Fruit fly (Drosophila melanogaster) whole organism, prepupa: ENCODE results near the gene CG42523.

Source experiments
- Blimp-1 ChIP-seq: fragments of 200-800 bp; sonication (Bioruptor generic); optimal IDR thresholded peaks from 3 replicates; lab custom pipeline; 2017; ENCODE audit warnings: missing biosample characterization, missing genetic modification characterization, mild to moderate bottlenecking, moderate library complexity, missing genetic modification reagents
- CG10669 ChIP-seq: fragments of 200-800 bp; sonication (Bioruptor generic); optimal IDR thresholded peaks from 3 replicates; lab custom pipeline; 2018; ENCODE audit warnings: missing biosample characterization, mild to moderate bottlenecking, missing genetic modification characterization, moderate library complexity
- CG11294 ChIP-seq: fragments of 200-800 bp; sonication (Bioruptor generic); IDR thresholded peaks from 2 replicates; pipeline ENCODE4 v1.3.6; 2022; ENCODE audit warnings: missing biosample characterization, missing genetic modification characterization
- CG11902 ChIP-seq: fragments of 200-800 bp; sonication (Bioruptor generic); optimal IDR thresholded peaks from 3 replicates; lab custom pipeline; 2016; ENCODE audit warnings: missing biosample characterization, missing genetic modification characterization
- CG15336 ChIP-seq: fragments of 200-800 bp; sonication (Bioruptor generic); IDR thresholded peaks from 2 replicates; pipeline ENCODE4 v1.3.6; 2022; ENCODE audit warnings: missing biosample characterization, missing genetic modification characterization
- CG1621 ChIP-seq: fragments of 200-800 bp; sonication (Bioruptor generic); optimal IDR thresholded peaks from 3 replicates; lab custom pipeline; 2018; ENCODE audit warnings: missing biosample characterization, mild to moderate bottlenecking, missing genetic modification characterization
- CG3032 ChIP-seq: fragments of 200-800 bp; optimal IDR thresholded peaks from 2 replicates; lab custom pipeline; 2019; ENCODE audit warnings: missing biosample characterization, mild to moderate bottlenecking, missing genetic modification characterization, moderate library complexity
- CG34406 ChIP-seq: fragments of 200-800 bp; sonication (Bioruptor generic); optimal IDR thresholded peaks from 3 replicates; lab custom pipeline; 2016; ENCODE audit warnings: missing biosample characterization, missing genetic modification characterization
- CG3919 ChIP-seq: fragments of 200-800 bp; sonication (Bioruptor generic); optimal IDR thresholded peaks from 3 replicates; lab custom pipeline; 2016; ENCODE audit warnings: missing biosample characterization, missing genetic modification characterization
- CG6163 ChIP-seq: fragments of 200-800 bp; sonication (Bioruptor generic); IDR thresholded peaks from 3 replicates; pipeline ENCODE4 v1.3.6; 2022; ENCODE audit warnings: missing biosample characterization, missing genetic modification characterization
- CG6854 ChIP-seq: fragments of 200-800 bp; sonication (Bioruptor generic); optimal IDR thresholded peaks from 2 replicates; lab custom pipeline; 2017; ENCODE audit warnings: missing biosample characterization, mild to moderate bottlenecking, missing genetic modification characterization
- CG8119 ChIP-seq: fragments of 200-800 bp; sonication (Bioruptor generic); IDR thresholded peaks from 3 replicates; pipeline ENCODE4 v1.3.6; 2022; ENCODE audit warnings: missing biosample characterization, missing genetic modification characterization
- Eip75B ChIP-seq: fragments of 200-800 bp; sonication (Bioruptor generic); optimal IDR thresholded peaks from 3 replicates; lab custom pipeline; 2016; ENCODE audit warnings: missing biosample characterization, missing genetic modification characterization
- Eip78C ChIP-seq: fragments of 200-800 bp; sonication (Bioruptor generic); peaks from one replicate; lab custom pipeline; 2016; ENCODE audit warnings: missing biosample characterization, missing genetic modification characterization
- Eip93F ChIP-seq: fragments of 200-800 bp; sonication (Bioruptor generic); optimal IDR thresholded peaks from 2 replicates; lab custom pipeline; 2016; ENCODE audit warnings: missing biosample characterization, mild to moderate bottlenecking, missing genetic modification characterization
- Ets96B ChIP-seq: fragments of 200-800 bp; optimal IDR thresholded peaks from 2 replicates; lab custom pipeline; 2019; ENCODE audit warnings: missing biosample characterization, mild to moderate bottlenecking, missing genetic modification characterization, moderate library complexity
- Gug ChIP-seq: fragments of 200-800 bp; sonication (Bioruptor generic); IDR thresholded peaks from 2 replicates; pipeline ENCODE4 v1.3.6; 2022; ENCODE audit warnings: missing biosample characterization, missing genetic modification characterization
- Hr39 ChIP-seq: fragments of 200-800 bp; sonication (Bioruptor generic); optimal IDR thresholded peaks from 2 replicates; lab custom pipeline; 2016; ENCODE audit warnings: missing biosample characterization, missing genetic modification characterization
- Hr4 ChIP-seq: fragments of 200-800 bp; sonication (Bioruptor generic); optimal IDR thresholded peaks from 3 replicates; lab custom pipeline; 2016; ENCODE audit warnings: missing biosample characterization, missing genetic modification characterization
- Lpt ChIP-seq: fragments of 200-800 bp; sonication (Bioruptor generic); optimal IDR thresholded peaks from 3 replicates; lab custom pipeline; 2016; ENCODE audit warnings: missing biosample characterization, missing genetic modification characterization
- Met ChIP-seq: fragments of 200-800 bp; sonication (Bioruptor generic); optimal IDR thresholded peaks from 3 replicates; lab custom pipeline; 2016; ENCODE audit warnings: missing biosample characterization, missing genetic modification characterization
- OdsH ChIP-seq: fragments of 200-800 bp; sonication (Bioruptor generic); optimal IDR thresholded peaks from 3 replicates; lab custom pipeline; 2016; ENCODE audit warnings: missing biosample characterization, missing genetic modification characterization
- Smox ChIP-seq: fragments of 200-800 bp; sonication (Bioruptor generic); optimal IDR thresholded peaks from 3 replicates; lab custom pipeline; 2016; ENCODE audit warnings: missing biosample characterization, missing genetic modification characterization
- Sox14 ChIP-seq: fragments of 200-800 bp; sonication (Bioruptor generic); optimal IDR thresholded peaks from 3 replicates; lab custom pipeline; 2016; ENCODE audit warnings: missing biosample characterization, missing genetic modification characterization
- achi ChIP-seq: fragments of 200-800 bp; sonication (Bioruptor generic); optimal IDR thresholded peaks from 3 replicates; lab custom pipeline; 2016; ENCODE audit warnings: missing biosample characterization, missing genetic modification characterization
- acj6 ChIP-seq: fragments of 200-800 bp; sonication (Bioruptor generic); optimal IDR thresholded peaks from 3 replicates; lab custom pipeline; 2016; ENCODE audit warnings: missing biosample characterization, missing genetic modification characterization
- dac ChIP-seq: fragments of 200-800 bp; sonication (Bioruptor generic); optimal IDR thresholded peaks from 2 replicates; lab custom pipeline; 2017; ENCODE audit warnings: missing biosample characterization, mild to moderate bottlenecking, missing genetic modification characterization
- esn ChIP-seq: fragments of 200-800 bp; sonication (Bioruptor generic); optimal IDR thresholded peaks from 2 replicates; lab custom pipeline; 2016; ENCODE audit warnings: missing biosample characterization, mild to moderate bottlenecking, missing genetic modification characterization, moderate library complexity
- fd59A ChIP-seq: fragments of 200-800 bp; sonication (Bioruptor generic); optimal IDR thresholded peaks from 2 replicates; lab custom pipeline; 2017; ENCODE audit warnings: missing biosample characterization, mild to moderate bottlenecking, missing genetic modification characterization, missing genetic modification reagents
- fd85E ChIP-seq: fragments of 200-800 bp; sonication (Bioruptor generic); optimal IDR thresholded peaks from 3 replicates; lab custom pipeline; 2016; ENCODE audit warnings: missing biosample characterization, missing genetic modification characterization
- net ChIP-seq: fragments of 200-800 bp; sonication (Bioruptor generic); optimal IDR thresholded peaks from 3 replicates; lab custom pipeline; 2016; ENCODE audit warnings: missing biosample characterization, missing genetic modification characterization
- salr ChIP-seq, 2 experiments: fragments of 200-800 bp; sonication (Bioruptor generic); optimal IDR thresholded peaks; 3 replicates each; lab custom pipeline; 2016 to 2018; ENCODE audit warnings: missing biosample characterization in 2 of 2, missing genetic modification characterization in 2 of 2, mild to moderate bottlenecking in 1 of 2
- spab ChIP-seq: fragments of 200-800 bp; sonication (Bioruptor generic); optimal IDR thresholded peaks from 2 replicates; lab custom pipeline; 2017; ENCODE audit warnings: missing biosample characterization, mild to moderate bottlenecking, missing genetic modification characterization, missing genetic modification reagents
- ss ChIP-seq, 2 experiments: fragments of 200-800 bp; sonication (Bioruptor generic); optimal IDR thresholded peaks; 2 replicates in 1 of 2; 3 replicates in 1 of 2; lab custom pipeline; 2017 to 2018; ENCODE audit warnings: mild to moderate bottlenecking in 2 of 2, missing biosample characterization in 2 of 2, missing genetic modification characterization in 2 of 2, moderate library complexity in 1 of 2
- svp ChIP-seq: fragments of 200-800 bp; sonication (Bioruptor generic); peaks from one replicate; lab custom pipeline; 2016; ENCODE audit warnings: missing biosample characterization, missing genetic modification characterization
- topi ChIP-seq: fragments of 200-800 bp; sonication (Bioruptor generic); optimal IDR thresholded peaks from 3 replicates; lab custom pipeline; 2016; ENCODE audit warnings: missing biosample characterization, missing genetic modification characterization

The CG42523 gene

dm6 chr2L:4810697-4811490 is 48.2 kb downstream of the CG42523 start (continued):
- TF ChIP-seq Blimp-1 (GFP tag; lab: Kevin White, UChicago) (peak; percentile 57), net (peak; percentile 57), CG10669 (GFP tag; lab: Kevin White, UChicago) (peak; percentile 58), CG1621 (no peak), Ets96B (tag; lab: Kevin White, UChicago) (peak; percentile 52), dac (peak; percentile 7), acj6 (peak; percentile 62), CG11294 (GFP tag; lab: Robert Waterston, UW) (no peak), esn (GFP tag; lab: Kevin White, UChicago) (peak; percentile 83), Smox (GFP tag; lab: Kevin White, UChicago) (peak; percentile 65), Sox14 (peak; percentile 56), Eip78C (GFP tag; lab: Kevin White, UChicago) (peak; percentile 95), OdsH (GFP tag; lab: Kevin White, UChicago) (peak; percentile 70), salr (GFP tag; optimal IDR thresholded peaks at IDR 0.05; lab: Kevin White, UChicago) (peak in 1 of 2 experiments; percentile 83), CG15336 (GFP tag; lab: Robert Waterston, UW) (peak; percentile 66), fd85E (GFP tag; lab: Kevin White, UChicago) (no peak), CG11902 (peak; percentile 46), fd59A (peak; percentile 69), Hr39 (GFP tag; lab: Kevin White, UChicago) (peak; percentile 59)

- TF ChIP-seq Gug (GFP tag; lab: Robert Waterston, UW) (0 out of 2 replicates have a peak, but pooled peaks have one; percentile 17), dac (no peak), CG6163 (GFP tag; lab: Robert Waterston, UW) (peak; percentile 43; the same call in 2 of the 3 replicates), CG11294 (GFP tag; lab: Robert Waterston, UW) (0 out of 2 replicates have a peak, but pooled peaks have one; percentile 10), Lpt (peak; percentile 58), CG8119 (GFP tag; lab: Robert Waterston, UW) (peak; percentile 35; the same call in 1 of the 3 replicates), achi (GFP tag; lab: Kevin White, UChicago) (no peak), ss (GFP tag; optimal IDR thresholded peaks at IDR 0.05; lab: Kevin White, UChicago) (peak in 1 of 2 experiments; percentile 27), svp (GFP tag; lab: Kevin White, UChicago) (peak; percentile 94), spab (GFP tag; lab: Kevin White, UChicago) (no peak), salr (GFP tag; optimal IDR thresholded peaks at IDR 0.05; lab: Kevin White, UChicago) (no peak), CG15336 (GFP tag; lab: Robert Waterston, UW) (peak; percentile 52; the same call in 1 of the 2 replicates), CG1621 (peak; percentile 99), CG6854 (peak; percentile 38), CG34406 (GFP tag; lab: Kevin White, UChicago) (no peak), Eip93F (peak; percentile 89)
These were observed 48.9 kb downstream of the CG42523 start for dm6 chr2L:4811491-4812058.

dm6 chr2L:4812261-4813022 is 49.7 kb downstream of the CG42523 start, which contains the start of gene CG15629:
CG15629 (plus strand) TSS chr2L:4813009.
- TF ChIP-seq CG6854 (no peak), CG3032 (tag; lab: Kevin White, UChicago) (no peak), Eip75B (GFP tag; lab: Kevin White, UChicago) (no peak), Hr4 (no peak), topi (GFP tag; lab: Kevin White, UChicago) (no peak), CG3919 (GFP tag; lab: Kevin White, UChicago) (no peak), CG8119 (GFP tag; lab: Robert Waterston, UW) (no peak), salr (GFP tag; optimal IDR thresholded peaks at IDR 0.05; lab: Kevin White, UChicago) (no peak), Met (GFP tag; lab: Kevin White, UChicago) (no peak), esn (GFP tag; lab: Kevin White, UChicago) (no peak), Blimp-1 (GFP tag; lab: Kevin White, UChicago) (no peak), net (no peak), Sox14 (no peak)
